ENCODE assay signal across 2 fruit fly cellular contexts in genomic region chr2L:18767137-18767536, dm6.
TF ChIP-seq lines count a peak whose summit lies in the region.

No protein-coding gene starts in this region.

TF ChIP-seq in whole organism, embryonic, 481 proteins besides CTCF, POLR2A, EP300 and RAD21 (continued from another document):
- TF ChIP-seq nerfin-2 (GFP tag; IDR thresholded peaks at IDR 0.05; lab: Robert Waterston, UW; ENCODE audit: partially characterized antibody): no peak
- TF ChIP-seq crol (GFP tag; IDR thresholded peaks at IDR 0.05; lab: Robert Waterston, UW): no peak
- TF ChIP-seq Drgx (GFP tag; IDR thresholded peaks at IDR 0.05; lab: Robert Waterston, UW): peak; percentile 51
- no peak for TF ChIP-seq CG14441 (GFP tag; IDR thresholded peaks at IDR 0.05; lab: Robert Waterston, UW)
- no peak for TF ChIP-seq nau (GFP tag; optimal IDR thresholded peaks at IDR 0.05; lab: Kevin White, UChicago)
- TF ChIP-seq CG7839 (tag; optimal IDR thresholded peaks at IDR 0.05; lab: Kevin White, UChicago): peak; percentile 12
- TF ChIP-seq sens-2 (GFP tag; IDR thresholded peaks at IDR 0.05; lab: Robert Waterston, UW): no peak
- TF ChIP-seq CG15479 (GFP tag; optimal IDR thresholded peaks at IDR 0.05; lab: Kevin White, UChicago): no peak
- TF ChIP-seq NC2α (GFP tag; optimal IDR thresholded peaks at IDR 0.05; lab: Kevin White, UChicago): no peak
- no peak for TF ChIP-seq chm (GFP tag; IDR thresholded peaks at IDR 0.05; lab: Robert Waterston, UW)
- TF ChIP-seq pan (optimal IDR thresholded peaks at IDR 0.05; lab: Kevin White, UChicago): no peak
- no peak for TF ChIP-seq pan (GFP tag; optimal IDR thresholded peaks at IDR 0.05 in 1 of 2, IDR thresholded peaks at IDR 0.05 in 1 of 2)
- no peak for TF ChIP-seq bowl (GFP tag; IDR thresholded peaks at IDR 0.05; lab: Robert Waterston, UW)
- TF ChIP-seq nmo (GFP tag; optimal IDR thresholded peaks at IDR 0.05; lab: Kevin White, UChicago): peak; percentile 1
- TF ChIP-seq Sox102F (GFP tag; optimal IDR thresholded peaks at IDR 0.05; lab: Kevin White, UChicago): peak; percentile 0
- TF ChIP-seq Rx (GFP tag; IDR thresholded peaks at IDR 0.05; lab: Robert Waterston, UW): no peak

TF ChIP-seq in whole organism, prepupa, 60 proteins besides CTCF, POLR2A, EP300 and RAD21 (continued from another document):
- TF ChIP-seq CG6276 (GFP tag; optimal IDR thresholded peaks at IDR 0.05; lab: Kevin White, UChicago): peak; percentile 26
- TF ChIP-seq Sox14 (GFP tag; optimal IDR thresholded peaks at IDR 0.05; lab: Kevin White, UChicago): no peak
- TF ChIP-seq CG32006 (GFP tag; optimal IDR thresholded peaks at IDR 0.05; lab: Kevin White, UChicago): peak; percentile 61
- TF ChIP-seq Ets21C (GFP tag; optimal IDR thresholded peaks at IDR 0.05; lab: Kevin White, UChicago): no peak
- no peak for TF ChIP-seq Eip93F (GFP tag; optimal IDR thresholded peaks at IDR 0.05; lab: Kevin White, UChicago)
- peak; percentile 78 for TF ChIP-seq Eip78C (GFP tag; lab: Kevin White, UChicago)
- TF ChIP-seq Smox (GFP tag; optimal IDR thresholded peaks at IDR 0.05; lab: Kevin White, UChicago): no peak
- TF ChIP-seq Lpt (GFP tag; optimal IDR thresholded peaks at IDR 0.05; lab: Kevin White, UChicago): no peak
- peak; percentile 27 for TF ChIP-seq CG10631 (GFP tag; optimal IDR thresholded peaks at IDR 0.05; lab: Kevin White, UChicago)
- no peak for TF ChIP-seq topi (GFP tag; optimal IDR thresholded peaks at IDR 0.05; lab: Kevin White, UChicago)
- no peak for TF ChIP-seq CG6792 (GFP tag; optimal IDR thresholded peaks at IDR 0.05; lab: Kevin White, UChicago)
- TF ChIP-seq fkh (GFP tag; optimal IDR thresholded peaks at IDR 0.05; lab: Kevin White, UChicago): no peak
- no peak for TF ChIP-seq CG11762 (GFP tag; optimal IDR thresholded peaks at IDR 0.05; lab: Kevin White, UChicago; ENCODE audit: insufficient read depth)
- no peak for TF ChIP-seq Sox102F (GFP tag; optimal IDR thresholded peaks at IDR 0.05; lab: Kevin White, UChicago)
- TF ChIP-seq salr (GFP tag; optimal IDR thresholded peaks at IDR 0.05; lab: Kevin White, UChicago): no peak
- no peak for TF ChIP-seq Hr38 (GFP tag; optimal IDR thresholded peaks at IDR 0.05; lab: Kevin White, UChicago)
- no peak for TF ChIP-seq Hr39 (GFP tag; optimal IDR thresholded peaks at IDR 0.05; lab: Kevin White, UChicago)
- no peak for TF ChIP-seq CG8319 (GFP tag; optimal IDR thresholded peaks at IDR 0.05; lab: Kevin White, UChicago)
- peak; percentile 25 for TF ChIP-seq CG4318 (GFP tag; optimal IDR thresholded peaks at IDR 0.05; lab: Kevin White, UChicago)
- no peak for TF ChIP-seq CG1621 (tag; optimal IDR thresholded peaks at IDR 0.05; lab: Kevin White, UChicago)
- peak; percentile 57 for TF ChIP-seq Hr4 (GFP tag; optimal IDR thresholded peaks at IDR 0.05; lab: Kevin White, UChicago)
- no peak for TF ChIP-seq esn (GFP tag; optimal IDR thresholded peaks at IDR 0.05; lab: Kevin White, UChicago)
- TF ChIP-seq CG34406 (GFP tag; optimal IDR thresholded peaks at IDR 0.05; lab: Kevin White, UChicago): no peak
- TF ChIP-seq CG11294 (GFP tag; IDR thresholded peaks at IDR 0.05; lab: Robert Waterston, UW): no peak
- TF ChIP-seq cyc (GFP tag; optimal IDR thresholded peaks at IDR 0.05; lab: Kevin White, UChicago): no peak
- peak; percentile 35 for TF ChIP-seq CG3032 (tag; optimal IDR thresholded peaks at IDR 0.05; lab: Kevin White, UChicago)
